Worm (Caenorhabditis elegans) whole organism, young adult: ENCODE results near the gene glb-30.
A peak's percentile ranks its signal among the peaks of the same experiment; 100 is the strongest.
"Not testable (repeated sequence)": the region's sequence is repeated elsewhere in the genome, so short reads cannot be mapped to it uniquely, and the experiment has no call there.

Experiments
- B0019.2 ChIP-seq: fragments of 200-800 bp; sonication (Bioruptor generic); conservative IDR thresholded peaks from 2 replicates; pipeline ENCODE4 v1.3.6; 2022; ENCODE audit warnings: missing genetic modification reagents, missing genetic modification characterization, missing compliant biosample characterization
- B0336.3 ChIP-seq: fragments of 200-800 bp; sonication (Bioruptor generic); IDR thresholded peaks from 2 replicates; pipeline ENCODE4 v1.3.6; 2022; ENCODE audit warnings: missing genetic modification characterization, missing compliant biosample characterization
- C06A6.2 ChIP-seq: fragments of 200-800 bp; sonication (Bioruptor generic); conservative IDR thresholded peaks from 2 replicates; pipeline ENCODE4 v1.3.6; 2022; ENCODE audit warnings: missing genetic modification characterization, missing compliant biosample characterization
- D2030.7 ChIP-seq: fragments of 200-800 bp; sonication (Bioruptor generic); IDR thresholded peaks from 2 replicates; pipeline ENCODE4 v1.3.6; 2022; ENCODE audit warnings: missing genetic modification reagents, missing genetic modification characterization, missing compliant biosample characterization
- F33H1.4 ChIP-seq: fragments of 200-800 bp; sonication (Bioruptor generic); IDR thresholded peaks from 2 replicates; pipeline ENCODE4 v1.3.6; 2022; ENCODE audit warnings: missing genetic modification reagents, missing genetic modification characterization, missing compliant biosample characterization
- F39B2.1 ChIP-seq: fragments of 200-800 bp; sonication (Bioruptor generic); IDR thresholded peaks from 2 replicates; pipeline ENCODE4 v1.3.6; 2022; ENCODE audit warnings: missing genetic modification reagents, missing genetic modification characterization, missing compliant biosample characterization
- T26A5.8 ChIP-seq: sonication (generic microtip); optimal IDR thresholded peaks from 2 replicates; lab custom pipeline; 2016; ENCODE audit warnings: missing genetic modification characterization, missing compliant biosample characterization
- Y95B8A.8 ChIP-seq: fragments of 200-800 bp; sonication (Bioruptor generic); IDR thresholded peaks from 2 replicates; pipeline ENCODE4 v1.3.6; 2022; ENCODE audit warnings: missing genetic modification reagents, missing genetic modification characterization, missing compliant biosample characterization
- ZK185.1 ChIP-seq: sonication (generic microtip); optimal IDR thresholded peaks from 2 replicates; lab custom pipeline; 2016; ENCODE audit warnings: mild to moderate bottlenecking, missing genetic modification characterization, missing compliant biosample characterization; ENCODE audit not compliant: poor library complexity, severe bottlenecking
- aptf-3 ChIP-seq: fragments of 200-800 bp; sonication (Bioruptor generic); IDR thresholded peaks from 2 replicates; pipeline ENCODE4 v1.3.6; 2022; ENCODE audit warnings: missing genetic modification characterization, missing compliant biosample characterization
- atf-7 ChIP-seq: sonication (generic microtip); optimal IDR thresholded peaks from 2 replicates; lab custom pipeline; 2017; ENCODE audit warnings: mild to moderate bottlenecking, missing genetic modification characterization, missing compliant biosample characterization
- attf-5 ChIP-seq: fragments of 200-800 bp; sonication (Bioruptor generic); optimal IDR thresholded peaks from 2 replicates; lab custom pipeline; 2018; ENCODE audit warnings: mild to moderate bottlenecking, missing genetic modification characterization, missing compliant biosample characterization
- attf-6 ChIP-seq: fragments of 200-800 bp; sonication (Bioruptor generic); IDR thresholded peaks from 2 replicates; pipeline ENCODE4 v1.3.6; 2022; ENCODE audit warnings: missing genetic modification reagents, missing genetic modification characterization, missing compliant biosample characterization
- bed-1 ChIP-seq: fragments of 200-800 bp; sonication (Bioruptor generic); IDR thresholded peaks from 2 replicates; pipeline ENCODE4 v1.3.6; 2022; ENCODE audit warnings: missing genetic modification reagents, missing genetic modification characterization, missing compliant biosample characterization
- bed-2 ChIP-seq: fragments of 200-800 bp; sonication (Bioruptor generic); IDR thresholded peaks from 2 replicates; pipeline ENCODE4 v1.3.6; 2022; ENCODE audit warnings: missing genetic modification reagents, missing genetic modification characterization, missing compliant biosample characterization
- cebp-2 ChIP-seq: fragments of 200-800 bp; sonication (Bioruptor generic); IDR thresholded peaks from 2 replicates; pipeline ENCODE4 v1.3.6; 2022; ENCODE audit warnings: missing genetic modification characterization, missing compliant biosample characterization
- ceh-100 ChIP-seq: fragments of 200-800 bp; sonication (Bioruptor generic); IDR thresholded peaks from 2 replicates; pipeline ENCODE4 v1.3.6; 2022; ENCODE audit warnings: missing genetic modification reagents, missing genetic modification characterization, missing compliant biosample characterization
- ceh-40 ChIP-seq: fragments of 200-800 bp; sonication (Bioruptor generic); IDR thresholded peaks from 2 replicates; pipeline ENCODE4 v1.3.6; 2022; ENCODE audit warnings: missing genetic modification characterization, missing compliant biosample characterization
- ceh-91 ChIP-seq: fragments of 200-800 bp; sonication (Bioruptor generic); IDR thresholded peaks from 2 replicates; pipeline ENCODE4 v1.3.6; 2022; ENCODE audit warnings: missing genetic modification reagents, missing genetic modification characterization, missing compliant biosample characterization
- dox-1 ChIP-seq: fragments of 200-800 bp; sonication (Bioruptor generic); IDR thresholded peaks from 2 replicates; pipeline ENCODE4 v1.3.6; 2022; ENCODE audit warnings: missing genetic modification reagents, missing genetic modification characterization, missing compliant biosample characterization
- egl-44 ChIP-seq: fragments of 200-800 bp; sonication (Bioruptor generic); IDR thresholded peaks from 2 replicates; pipeline ENCODE4 v1.3.6; 2022; ENCODE audit warnings: missing genetic modification reagents, missing genetic modification characterization, missing compliant biosample characterization
- egrh-3 ChIP-seq: fragments of 200-800 bp; sonication (Bioruptor generic); IDR thresholded peaks from 2 replicates; pipeline ENCODE4 v1.3.6; 2022; ENCODE audit warnings: missing genetic modification reagents, missing genetic modification characterization, missing compliant biosample characterization
- ekl-4 ChIP-seq: fragments of 200-800 bp; sonication (Bioruptor generic); IDR thresholded peaks from 2 replicates; pipeline ENCODE4 v1.3.6; 2022; ENCODE audit warnings: missing genetic modification reagents, missing genetic modification characterization, missing compliant biosample characterization
- fkh-3 ChIP-seq: sonication (generic microtip); optimal IDR thresholded peaks from 2 replicates; lab custom pipeline; 2016; ENCODE audit warnings: mild to moderate bottlenecking, missing genetic modification characterization, missing compliant biosample characterization
- hsf-1 ChIP-seq: fragments of 200-800 bp; sonication (Bioruptor generic); IDR thresholded peaks from 2 replicates; pipeline ENCODE4 v1.3.6; 2022; ENCODE audit warnings: missing genetic modification reagents, missing genetic modification characterization, missing compliant biosample characterization
- let-526 ChIP-seq: fragments of 200-800 bp; sonication (Bioruptor generic); IDR thresholded peaks from 2 replicates; pipeline ENCODE4 v1.3.6; 2022; ENCODE audit warnings: missing genetic modification reagents, missing genetic modification characterization, missing compliant biosample characterization
- lin-26 ChIP-seq: fragments of 200-800 bp; sonication (Bioruptor generic); IDR thresholded peaks from 2 replicates; pipeline ENCODE4 v1.3.6; 2022; ENCODE audit warnings: missing genetic modification reagents, missing genetic modification characterization, missing compliant biosample characterization
- madf-3 ChIP-seq: fragments of 200-800 bp; sonication (Bioruptor generic); IDR thresholded peaks from 2 replicates; pipeline ENCODE4 v1.3.6; 2022; ENCODE audit warnings: missing genetic modification reagents, missing genetic modification characterization, missing compliant biosample characterization
- madf-6 ChIP-seq: fragments of 200-800 bp; sonication (Bioruptor generic); IDR thresholded peaks from 2 replicates; pipeline ENCODE4 v1.3.6; 2022; ENCODE audit warnings: missing genetic modification reagents, missing genetic modification characterization, missing compliant biosample characterization
- mcd-1 ChIP-seq: fragments of 200-800 bp; sonication (Bioruptor generic); IDR thresholded peaks from 2 replicates; pipeline ENCODE4 v1.3.6; 2022; ENCODE audit warnings: missing genetic modification reagents, missing genetic modification characterization, missing compliant biosample characterization
- nfyb-1 ChIP-seq: fragments of 200-800 bp; sonication (Bioruptor generic); IDR thresholded peaks from 2 replicates; pipeline ENCODE4 v1.3.6; 2022; ENCODE audit warnings: missing genetic modification reagents, missing genetic modification characterization, missing compliant biosample characterization
- nhr-27 ChIP-seq: fragments of 200-800 bp; sonication (Bioruptor generic); optimal IDR thresholded peaks from 2 replicates; lab custom pipeline; 2018; ENCODE audit warnings: mild to moderate bottlenecking, missing genetic modification characterization, moderate library complexity, missing compliant biosample characterization
- nhr-80 ChIP-seq: sonication (generic microtip); optimal IDR thresholded peaks from 2 replicates; lab custom pipeline; 2016; ENCODE audit warnings: missing genetic modification characterization, missing compliant biosample characterization
- pbrm-1 ChIP-seq: fragments of 200-800 bp; sonication (Bioruptor generic); IDR thresholded peaks from 2 replicates; pipeline ENCODE4 v1.3.6; 2022; ENCODE audit warnings: missing genetic modification reagents, missing genetic modification characterization, missing compliant biosample characterization
- rpc-1 ChIP-seq, 2 experiments: fragments of 150-350 bp in 1 of 2; sonication (generic microtip) in 1 of 2; optimal IDR thresholded peaks; 2 replicates each; lab custom pipeline; 2014 to 2018; ENCODE audit warnings: missing biosample characterization in 1 of 2, missing genetic modification characterization in 1 of 2, missing genetic modification reagents in 1 of 2, missing genotype in 1 of 2
- sea-2 ChIP-seq: fragments of 200-800 bp; sonication (Bioruptor generic); IDR thresholded peaks from 2 replicates; pipeline ENCODE4 v1.3.6; 2022; ENCODE audit warnings: missing genetic modification characterization, missing compliant biosample characterization
- snpc-1.3 ChIP-seq: sonication (generic microtip); optimal IDR thresholded peaks from 2 replicates; lab custom pipeline; 2017; ENCODE audit warnings: missing genetic modification characterization, mild to moderate bottlenecking, missing compliant biosample characterization, antibody characterized with exemption, moderate library complexity, missing genotype, missing genetic modification reagents; ENCODE audit not compliant: insufficient read depth
- somi-1 ChIP-seq: fragments of 200-800 bp; sonication (Bioruptor generic); optimal IDR thresholded peaks from 2 replicates; lab custom pipeline; 2018; ENCODE audit warnings: mild to moderate bottlenecking, missing genetic modification characterization, missing compliant biosample characterization
- unc-130 ChIP-seq: sonication (generic microtip); optimal IDR thresholded peaks from 2 replicates; lab custom pipeline; 2016; ENCODE audit warnings: missing genetic modification reagents, missing genetic modification characterization, missing compliant biosample characterization
- zim-3 ChIP-seq: sonication (generic microtip); optimal IDR thresholded peaks from 2 replicates; lab custom pipeline; 2017; ENCODE audit warnings: mild to moderate bottlenecking, missing genetic modification characterization, moderate library complexity, missing compliant biosample characterization
- ztf-22 ChIP-seq: fragments of 200-800 bp; sonication (Bioruptor generic); optimal IDR thresholded peaks from 2 replicates; lab custom pipeline; 2018; ENCODE audit warnings: mild to moderate bottlenecking, missing genetic modification characterization, moderate library complexity, missing compliant biosample characterization
- ztf-25 ChIP-seq: fragments of 200-800 bp; sonication (Bioruptor generic); IDR thresholded peaks from 2 replicates; pipeline ENCODE4 v1.3.6; 2022; ENCODE audit warnings: missing genetic modification reagents, missing genetic modification characterization, missing compliant biosample characterization

The glb-30 gene

DNA sequence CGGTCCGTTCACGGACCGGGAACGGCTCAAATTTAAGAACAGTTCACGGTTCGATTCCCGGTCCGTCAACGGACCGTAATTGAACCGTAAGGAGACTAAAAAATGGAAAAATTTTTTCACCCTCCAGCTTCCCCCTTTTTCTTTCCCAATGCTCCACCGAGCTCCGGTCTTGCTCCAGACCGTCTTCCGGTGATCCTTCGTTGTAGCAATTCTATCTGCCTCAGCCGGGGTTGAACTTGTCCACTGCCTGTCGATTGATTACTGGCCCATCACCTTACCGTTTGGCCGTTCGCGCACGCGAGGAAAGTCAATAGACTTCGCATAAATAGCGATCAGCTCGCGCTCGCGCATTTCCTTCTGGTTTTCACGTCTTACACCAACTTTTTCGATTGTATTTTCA is 38.8 kb upstream of the glb-30 start:
- 0 out of 2 replicates have a peak, but pooled peaks have one; percentile 22 for TF ChIP-seq ceh-91 (GFP tag; lab: Robert Waterston, UW)
- TF ChIP-seq Y95B8A.8: 0 out of 2 replicates have a peak, but pooled peaks have one; percentile 62
- TF ChIP-seq D2030.7 (GFP tag; lab: Robert Waterston, UW): peak; percentile 70
- TF ChIP-seq egl-44 (GFP tag; lab: Robert Waterston, UW): peak; percentile 85
- peak; percentile 68 for TF ChIP-seq nfyb-1 (GFP tag; lab: Robert Waterston, UW)
- TF ChIP-seq madf-3 (GFP tag; lab: Robert Waterston, UW): 0 out of 2 replicates have a peak, but pooled peaks have one; percentile 72
- TF ChIP-seq hsf-1: peak; percentile 43; the same call in 1 of the 2 replicates
- peak; percentile 59 for TF ChIP-seq mcd-1 (GFP tag; lab: Robert Waterston, UW)
- TF ChIP-seq lin-26 (GFP tag; lab: Robert Waterston, UW): peak; percentile 93
- peak; percentile 14; the same call in 1 of the 2 replicates for TF ChIP-seq ceh-100 (GFP tag; lab: Robert Waterston, UW)
- 0 out of 2 replicates have a peak, but pooled peaks have one; percentile 37 for TF ChIP-seq pbrm-1
- 0 out of 2 replicates have a peak, but pooled peaks have one; percentile 13 for TF ChIP-seq F33H1.4
- 0 out of 2 replicates have a peak, but pooled peaks have one; percentile 49 for TF ChIP-seq dox-1 (GFP tag; lab: Robert Waterston, UW)
- 0 out of 2 replicates have a peak, but pooled peaks have one; percentile 3 for TF ChIP-seq bed-1 (GFP tag; lab: Robert Waterston, UW)
- peak; percentile 72; the same call in 1 of the 2 replicates for TF ChIP-seq aptf-3 (GFP tag; lab: Robert Waterston, UW)
- peak; percentile 56 for TF ChIP-seq madf-6
- TF ChIP-seq ekl-4 (GFP tag; lab: Robert Waterston, UW): 0 out of 2 replicates have a peak, but pooled peaks have one; percentile 44
- TF ChIP-seq ztf-25 (GFP tag; lab: Robert Waterston, UW): 0 out of 2 replicates have a peak, but pooled peaks have one; percentile 33
- TF ChIP-seq rpc-1 (optimal IDR thresholded peaks at IDR 0.05; lab: Kevin White, UChicago): not testable (repeated sequence)
- TF ChIP-seq rpc-1 (tag; optimal IDR thresholded peaks at IDR 0.05; lab: Kevin White, UChicago): peak; percentile 6

DNA sequence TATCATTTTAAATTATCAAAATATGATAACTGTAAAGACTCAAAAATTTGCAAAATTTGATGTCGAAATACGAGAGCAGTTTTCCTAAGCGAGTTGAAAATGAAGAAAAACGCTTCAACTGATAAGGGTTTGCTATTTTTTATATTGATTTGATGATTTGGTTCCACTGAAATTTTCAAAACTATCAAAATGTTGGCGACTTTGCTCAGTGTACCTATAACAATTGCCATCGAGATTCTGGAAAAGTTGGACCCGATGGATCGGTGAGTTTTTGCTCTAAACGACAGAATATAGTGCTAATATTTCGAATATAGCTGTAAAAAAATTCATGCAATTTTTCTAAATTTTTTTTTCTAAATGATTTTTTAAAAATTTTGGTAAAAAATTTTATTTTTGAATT is 37.4 kb upstream of the glb-30 start, which contains the start of the genes fbxa-13 and Y22D7AR.2:
fbxa-13 (minus strand) TSS at position 101 of the 400 bp plus-strand sequence.
Y22D7AR.2 (plus strand) TSS at position 148 of the 400 bp plus-strand sequence.
- TF ChIP-seq attf-5 (GFP tag; lab: Kevin White, UChicago): no peak
- TF ChIP-seq C06A6.2 (GFP tag; lab: Robert Waterston, UW): no peak
- no peak for TF ChIP-seq nhr-27 (tag; lab: Kevin White, UChicago)
- no peak for TF ChIP-seq fkh-3

DNA sequence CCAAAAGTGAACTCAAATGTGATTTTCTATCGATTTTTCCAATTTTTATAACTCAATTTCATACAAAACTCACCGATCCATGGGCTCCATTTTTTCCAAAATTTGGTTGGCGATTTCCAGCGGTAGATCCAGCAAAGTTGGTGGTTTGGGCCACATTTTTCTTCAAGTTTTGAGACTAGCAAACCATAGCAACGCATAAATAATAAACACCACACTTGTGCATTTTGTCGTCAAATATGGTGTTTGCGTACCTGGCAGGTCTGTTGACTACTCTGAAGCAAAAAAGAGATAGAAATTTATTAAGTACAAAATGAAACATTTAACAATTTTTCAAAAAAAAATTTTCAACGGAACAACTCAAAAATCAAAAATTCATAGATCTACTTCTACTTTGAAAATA is 36.9 kb upstream of the glb-30 start:
- TF ChIP-seq mcd-1 (GFP tag; lab: Robert Waterston, UW) (no peak), bed-2 (GFP tag; lab: Robert Waterston, UW) (no peak), T26A5.8 (tag; lab: Kevin White, UChicago) (no peak), unc-130 (no peak), madf-3 (GFP tag; lab: Robert Waterston, UW) (no peak), ekl-4 (GFP tag; lab: Robert Waterston, UW) (no peak), somi-1 (GFP tag; lab: Kevin White, UChicago) (no peak)

DNA sequence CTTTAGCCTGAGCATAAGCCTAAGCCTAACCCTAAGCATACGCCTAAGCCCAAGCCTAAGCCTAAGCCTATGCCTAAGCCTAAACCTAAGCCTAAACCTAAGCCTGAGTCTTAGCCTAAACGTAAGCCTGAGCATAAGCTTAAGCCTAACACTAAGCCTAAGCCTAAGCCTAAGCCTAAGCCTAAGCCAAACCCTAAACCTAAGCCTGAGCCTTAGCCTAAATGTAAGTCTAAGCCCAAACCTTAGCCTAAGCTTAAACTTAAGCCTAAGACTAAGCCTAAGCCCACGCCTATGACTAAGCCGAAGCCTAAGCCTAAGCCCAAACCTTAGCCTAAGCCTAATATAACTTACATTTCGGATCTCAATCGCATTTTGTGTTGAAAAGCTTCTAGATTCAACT is 35.6 kb upstream of the glb-30 start:
- no peak for TF ChIP-seq F39B2.1 (GFP tag; lab: Robert Waterston, UW)
- TF ChIP-seq ZK185.1: no peak
- no peak for TF ChIP-seq snpc-1.3 (tag; lab: Kevin White, UChicago)
- no peak for TF ChIP-seq sea-2 (GFP tag; lab: Robert Waterston, UW)
- no peak for TF ChIP-seq atf-7 (tag; lab: Kevin White, UChicago)
- no peak for TF ChIP-seq let-526 (GFP tag; lab: Robert Waterston, UW)
- TF ChIP-seq ekl-4 (GFP tag; lab: Robert Waterston, UW): no peak
- TF ChIP-seq ztf-22 (GFP tag; lab: Kevin White, UChicago): no peak
- TF ChIP-seq zim-3: no peak
- TF ChIP-seq dox-1 (GFP tag; lab: Robert Waterston, UW): no peak
- no peak for TF ChIP-seq attf-6 (GFP tag; lab: Robert Waterston, UW)
- TF ChIP-seq B0019.2 (GFP tag; lab: Robert Waterston, UW): no peak
- no peak for TF ChIP-seq B0336.3 (GFP tag; lab: Robert Waterston, UW)
- no peak for TF ChIP-seq nhr-80 (tag; lab: Kevin White, UChicago)
- no peak for TF ChIP-seq cebp-2 (GFP tag; lab: Robert Waterston, UW)
- TF ChIP-seq ceh-40: no peak
- no peak for TF ChIP-seq egrh-3 (GFP tag; lab: Robert Waterston, UW)
